Fruit fly (Drosophila melanogaster): ENCODE data around the gene CG46458.

The CG46458 gene

dm6 chr3R:6853002-6853401 lies 105.2 kb downstream of the CG46458 start:
- TF ChIP-seq CG8478 (optimal IDR thresholded peaks at IDR 0.05) (no peak), CTCF (optimal IDR thresholded peaks at IDR 0.05) (no peak)

dm6 chr3R:6849866-6850265 lies 108.3 kb downstream of the CG46458 start, which contains the start of gene Scr:
Gene Scr (minus strand): TSS chr3R:6849981.
- TF ChIP-seq CG8478 (optimal IDR thresholded peaks at IDR 0.05) (no peak), CTCF (optimal IDR thresholded peaks at IDR 0.05) (no peak)

- no peak for TF ChIP-seq CG8478 (optimal IDR thresholded peaks at IDR 0.05)
- peak in 1 of 2 experiments; percentile 45 for TF ChIP-seq CTCF (optimal IDR thresholded peaks at IDR 0.05)
Observed at dm6 chr3R:6848595-6848994, 109.6 kb downstream of the CG46458 start.
